Worm (Caenorhabditis elegans) whole organism, L1 larva: Measurements from ENCODE around the gene dgk-2.

Experiments
- mdl-1 ChIP-seq, 2 experiments: fragments of 150-350 bp; optimal IDR thresholded peaks; 2 replicates each; lab custom pipeline; 2014 to 2017; ENCODE audit warnings: missing biosample characterization in 2 of 2, missing genetic modification characterization in 2 of 2, inconsistent platforms in 1 of 2
- nhr-11 ChIP-seq: fragments of 150-350 bp; optimal IDR thresholded peaks from 2 replicates; lab custom pipeline; 2014; ENCODE audit warnings: missing biosample characterization, missing genetic modification characterization
- nhr-76 ChIP-seq: sonication (generic microtip); optimal IDR thresholded peaks from 2 replicates; lab custom pipeline; 2017; ENCODE audit warnings: missing biosample characterization, missing genetic modification characterization
- nhr-77 ChIP-seq: fragments of 150-350 bp; optimal IDR thresholded peaks from 2 replicates; lab custom pipeline; 2014; ENCODE audit warnings: missing biosample characterization, missing genetic modification characterization
- nhr-84 ChIP-seq: sonication (generic microtip); optimal IDR thresholded peaks from 2 replicates; lab custom pipeline; 2017; ENCODE audit warnings: missing biosample characterization, missing genetic modification characterization
- skn-1 ChIP-seq: fragments of 150-350 bp; optimal IDR thresholded peaks from 2 replicates; lab custom pipeline; 2014; ENCODE audit warnings: missing biosample characterization, missing genetic modification characterization
- ztf-11 ChIP-seq, 2 experiments: sonication (generic microtip); optimal IDR thresholded peaks; 2 replicates each; lab custom pipeline; 2016 to 2017; ENCODE audit warnings: missing genetic modification characterization in 2 of 2, missing biosample characterization in 1 of 2, missing compliant biosample characterization in 1 of 2

DNA sequence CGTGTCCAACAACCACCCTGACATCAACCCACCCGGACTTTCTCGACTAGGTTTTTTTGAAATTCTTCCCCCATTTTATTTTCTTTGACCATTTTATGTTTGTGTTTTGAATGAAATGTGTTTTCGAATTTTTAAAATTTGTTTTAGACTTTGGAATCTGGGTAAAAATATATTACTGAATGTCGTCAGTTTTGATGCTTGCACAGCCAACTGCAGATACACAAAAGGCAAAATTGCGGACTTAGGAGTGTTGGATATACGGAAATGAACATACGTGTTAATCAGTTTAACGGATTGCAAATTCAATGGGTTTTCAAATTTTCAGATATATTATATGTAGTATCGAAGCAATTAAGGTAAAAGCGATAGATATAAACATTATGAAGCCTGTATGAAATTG is 12.6 kb upstream of the dgk-2 start:
- TF ChIP-seq nhr-84 (tag; lab: Kevin White, UChicago) (no peak), nhr-77 (no peak), mdl-1 (tag; optimal IDR thresholded peaks at IDR 0.05; lab: Kevin White, UChicago) (no peak), skn-1 (tag; lab: Kevin White, UChicago) (no peak), nhr-11 (tag; lab: Kevin White, UChicago) (no peak), nhr-76 (tag; lab: Kevin White, UChicago) (no peak), ztf-11 (tag; optimal IDR thresholded peaks at IDR 0.05; lab: Kevin White, UChicago) (no peak)
